Fruit fly (Drosophila melanogaster): ENCODE data around the gene CG13138.

CG13138 gene

DNA sequence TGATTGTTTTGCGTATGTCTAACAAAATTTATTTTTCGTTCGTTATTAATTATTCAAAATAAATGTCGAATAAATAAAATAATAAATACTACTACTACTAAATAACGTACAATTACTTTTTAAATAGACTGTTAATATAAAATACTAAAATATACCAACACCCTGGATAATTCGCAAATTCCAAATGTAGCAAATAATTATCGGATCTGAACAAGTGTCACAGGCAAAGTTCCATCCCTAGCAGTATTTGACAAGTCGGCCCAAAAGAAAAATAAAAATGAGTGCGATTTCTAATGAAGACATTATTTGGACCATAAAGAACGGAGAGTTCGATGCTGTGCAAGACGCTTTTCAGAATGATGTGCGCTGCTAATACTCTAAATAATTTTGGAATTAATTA, 39.6 kb upstream of the CG13138 start, which contains the start of gene CG31715 (continued):
- peak; percentile 16 for TF ChIP-seq Hr4 (GFP tag; optimal IDR thresholded peaks at IDR 0.05)
- no peak for TF ChIP-seq CG31627 (GFP tag; optimal IDR thresholded peaks at IDR 0.05)
- no peak for TF ChIP-seq ss (GFP tag; optimal IDR thresholded peaks at IDR 0.05)
- peak; percentile 95 for TF ChIP-seq achi (GFP tag; optimal IDR thresholded peaks at IDR 0.05)
- no peak for TF ChIP-seq Eip78C (GFP tag)
- no peak for TF ChIP-seq CG4318 (GFP tag; optimal IDR thresholded peaks at IDR 0.05)
- peak; percentile 3 for TF ChIP-seq acj6 (GFP tag; optimal IDR thresholded peaks at IDR 0.05)
- no peak for TF ChIP-seq CG3032 (tag; optimal IDR thresholded peaks at IDR 0.05)
- peak; percentile 17 for TF ChIP-seq Eip93F (GFP tag; optimal IDR thresholded peaks at IDR 0.05)
- TF ChIP-seq Hr39 (GFP tag; optimal IDR thresholded peaks at IDR 0.05), result no peak
- TF ChIP-seq CG6854 (GFP tag; optimal IDR thresholded peaks at IDR 0.05), result no peak
- TF ChIP-seq Sox14 (GFP tag; optimal IDR thresholded peaks at IDR 0.05), result peak; percentile 3
- TF ChIP-seq CG3919 (GFP tag; optimal IDR thresholded peaks at IDR 0.05), result no peak
- TF ChIP-seq esn (GFP tag; optimal IDR thresholded peaks at IDR 0.05), result peak; percentile 29
- TF ChIP-seq CG1621 (tag; optimal IDR thresholded peaks at IDR 0.05), result no peak
- TF ChIP-seq CG6276 (GFP tag; optimal IDR thresholded peaks at IDR 0.05), result no peak
- TF ChIP-seq eg (GFP tag; IDR thresholded peaks at IDR 0.05), result no peak

DNA sequence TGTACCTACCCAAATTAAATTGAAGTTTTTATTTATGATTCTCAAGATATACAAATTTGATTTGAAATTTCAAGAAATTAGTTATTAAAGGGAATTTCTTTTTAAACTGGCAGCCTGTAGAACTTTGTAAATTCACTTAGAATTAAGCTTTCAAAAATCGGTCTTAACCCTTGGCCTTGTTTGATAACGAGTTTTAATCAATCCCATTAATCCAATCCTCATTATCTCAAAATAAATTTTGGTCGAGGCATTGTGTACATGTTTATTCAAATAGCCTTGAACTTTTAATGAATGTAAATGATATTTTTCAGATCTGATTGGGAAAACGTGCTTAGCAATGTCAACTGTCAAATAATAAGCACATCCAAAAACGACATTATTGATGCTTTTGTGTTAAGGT, 38.0 kb upstream of the CG13138 start:
- TF ChIP-seq fd85E (GFP tag; optimal IDR thresholded peaks at IDR 0.05) (no peak), CG11294 (GFP tag; IDR thresholded peaks at IDR 0.05) (no peak), CG6808 (GFP tag; optimal IDR thresholded peaks at IDR 0.05) (no peak), Sox14 (GFP tag; optimal IDR thresholded peaks at IDR 0.05) (no peak), CG10631 (GFP tag; optimal IDR thresholded peaks at IDR 0.05) (no peak), pdm3 (GFP tag; optimal IDR thresholded peaks at IDR 0.05) (no peak), CG34406 (GFP tag; optimal IDR thresholded peaks at IDR 0.05) (no peak), CG10669 (GFP tag; optimal IDR thresholded peaks at IDR 0.05) (no peak), fd59A (GFP tag; optimal IDR thresholded peaks at IDR 0.05) (no peak), Eip78C (GFP tag) (peak; percentile 24), CG8319 (GFP tag; optimal IDR thresholded peaks at IDR 0.05) (no peak), CG31627 (GFP tag; optimal IDR thresholded peaks at IDR 0.05) (no peak), CG9139 (GFP tag; optimal IDR thresholded peaks at IDR 0.05) (no peak), svp (GFP tag) (peak; percentile 71)

DNA sequence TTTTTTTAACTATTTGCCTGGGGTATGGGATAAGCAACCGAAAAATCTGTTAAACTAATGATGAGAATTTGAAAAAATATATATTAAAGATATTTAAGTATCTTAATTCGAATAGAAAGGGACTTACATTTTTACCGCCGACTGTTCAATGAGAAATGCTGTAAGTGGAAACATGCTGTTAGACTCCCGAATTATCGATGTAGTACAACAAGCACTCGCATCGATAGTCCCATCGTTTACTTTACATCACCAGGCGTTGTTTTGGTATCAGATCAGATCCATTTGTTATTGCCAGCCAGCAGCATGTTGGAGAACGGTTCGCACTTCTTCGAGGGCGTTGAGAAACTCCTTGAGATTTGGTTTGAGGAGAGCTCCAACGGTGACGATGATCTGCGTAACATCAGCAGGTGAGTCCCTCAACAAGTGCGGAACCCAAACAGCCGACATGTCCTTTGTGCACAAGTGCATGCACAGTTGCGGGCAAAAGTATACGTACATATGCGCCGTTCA, 37.4 kb upstream of the CG13138 start, which contains the start of gene SamDC:
Gene SamDC, plus strand, starts transcription at position 246 of the 510 bp plus-strand sequence.
- TF ChIP-seq CG16779 (tag; optimal IDR thresholded peaks at IDR 0.05), result no peak
- peak; percentile 25 for TF ChIP-seq Eip93F (GFP tag; optimal IDR thresholded peaks at IDR 0.05)
- TF ChIP-seq Smox (GFP tag; optimal IDR thresholded peaks at IDR 0.05), result peak; percentile 25
- TF ChIP-seq CG8632 (GFP tag; optimal IDR thresholded peaks at IDR 0.05), result no peak
- no peak for TF ChIP-seq Ets21C (GFP tag; optimal IDR thresholded peaks at IDR 0.05)
- TF ChIP-seq achi (GFP tag; optimal IDR thresholded peaks at IDR 0.05), result peak; percentile 1
- TF ChIP-seq Sox14 (GFP tag; optimal IDR thresholded peaks at IDR 0.05), result peak; percentile 58
- no peak for TF ChIP-seq CG6792 (GFP tag; optimal IDR thresholded peaks at IDR 0.05)
- TF ChIP-seq lz (GFP tag; optimal IDR thresholded peaks at IDR 0.05), result peak; percentile 15
- peak; percentile 78 for TF ChIP-seq fkh (GFP tag; optimal IDR thresholded peaks at IDR 0.05)
- TF ChIP-seq CG15336 (GFP tag; IDR thresholded peaks at IDR 0.05), result peak; percentile 63
- TF ChIP-seq CG3032 (tag; optimal IDR thresholded peaks at IDR 0.05), result peak; percentile 38
- TF ChIP-seq vri (GFP tag; optimal IDR thresholded peaks at IDR 0.05), result peak; percentile 44
- TF ChIP-seq CG8319 (GFP tag; optimal IDR thresholded peaks at IDR 0.05), result no peak
- TF ChIP-seq CG4318 (GFP tag; optimal IDR thresholded peaks at IDR 0.05), result no peak
- TF ChIP-seq CG3919 (GFP tag; optimal IDR thresholded peaks at IDR 0.05), result peak; percentile 21
- TF ChIP-seq pdm3 (GFP tag; optimal IDR thresholded peaks at IDR 0.05), result peak; percentile 39
- peak; percentile 8 for TF ChIP-seq Sox102F (GFP tag; optimal IDR thresholded peaks at IDR 0.05)
- TF ChIP-seq CG9139 (GFP tag; optimal IDR thresholded peaks at IDR 0.05), result no peak
- no peak for TF ChIP-seq ss (GFP tag; optimal IDR thresholded peaks at IDR 0.05)
- TF ChIP-seq CG32006 (GFP tag; optimal IDR thresholded peaks at IDR 0.05), result no peak
- TF ChIP-seq dac (GFP tag; optimal IDR thresholded peaks at IDR 0.05), result no peak
- TF ChIP-seq Hr4 (GFP tag; optimal IDR thresholded peaks at IDR 0.05), result peak; percentile 28
- peak; percentile 1 for TF ChIP-seq cyc (GFP tag; optimal IDR thresholded peaks at IDR 0.05)
- TF ChIP-seq CG7368 (GFP tag; optimal IDR thresholded peaks at IDR 0.05), result no peak
- TF ChIP-seq Hr39 (GFP tag; optimal IDR thresholded peaks at IDR 0.05), result no peak
- no peak for TF ChIP-seq CG8119 (GFP tag; IDR thresholded peaks at IDR 0.05)
- TF ChIP-seq net (GFP tag; optimal IDR thresholded peaks at IDR 0.05), result peak; percentile 13
- peak; percentile 45 for TF ChIP-seq CG10631 (GFP tag; optimal IDR thresholded peaks at IDR 0.05)
- TF ChIP-seq CG6276 (GFP tag; optimal IDR thresholded peaks at IDR 0.05), result no peak
- TF ChIP-seq CG6854 (GFP tag; optimal IDR thresholded peaks at IDR 0.05), result peak; percentile 19
- peak in 1 of 2 experiments; percentile 33 for TF ChIP-seq salr (GFP tag; optimal IDR thresholded peaks at IDR 0.05)
- no peak for TF ChIP-seq svp (GFP tag)
- TF ChIP-seq fd59A (GFP tag; optimal IDR thresholded peaks at IDR 0.05), result no peak
- TF ChIP-seq esn (GFP tag; optimal IDR thresholded peaks at IDR 0.05), result peak; percentile 53
- no peak for TF ChIP-seq CG31627 (GFP tag; optimal IDR thresholded peaks at IDR 0.05)
